Worm (Caenorhabditis elegans): ENCODE data around the gene txt-12.

Gene txt-12

ce11 chrV:15125162-15125561, 32.4 kb downstream of the txt-12 start, which contains the start of gene ugt-30:
Gene ugt-30, minus strand, starts transcription at chrV:15125262.
- peak; percentile 40; the same call in 1 of the 2 replicates for TF ChIP-seq dmd-6 (GFP tag; IDR thresholded peaks at IDR 0.05)

DNA sequence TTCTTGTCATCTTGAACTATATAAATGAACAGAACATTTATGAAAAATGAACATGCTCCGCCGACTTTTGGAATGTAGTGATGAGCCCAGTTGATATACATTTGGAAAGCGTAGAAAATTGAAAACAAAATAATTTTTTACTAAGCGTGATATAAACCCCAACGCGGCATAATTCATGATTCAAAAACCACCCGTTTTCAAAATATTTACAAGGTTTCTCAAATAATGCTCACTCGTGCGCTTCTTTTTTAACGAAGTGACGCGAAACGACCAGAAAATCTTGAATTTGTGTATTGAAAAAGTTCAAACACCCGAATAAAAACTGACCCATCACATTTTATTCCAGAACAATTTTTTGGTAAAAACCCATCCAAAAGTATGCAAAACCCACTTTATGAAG, 34.6 kb downstream of the txt-12 start, which contains the start of gene srj-27:
Gene srj-27 (minus strand): TSS at position 101 of the 400 bp plus-strand sequence.
- TF ChIP-seq mxl-3 (GFP tag; optimal IDR thresholded peaks at IDR 0.05) (no peak), hlh-30 (tag; optimal IDR thresholded peaks at IDR 0.05; ENCODE audit: insufficient read depth) (no peak), D1046.2 (GFP tag; IDR thresholded peaks at IDR 0.05) (no peak), spr-1 (tag; optimal IDR thresholded peaks at IDR 0.05) (no peak)

DNA sequence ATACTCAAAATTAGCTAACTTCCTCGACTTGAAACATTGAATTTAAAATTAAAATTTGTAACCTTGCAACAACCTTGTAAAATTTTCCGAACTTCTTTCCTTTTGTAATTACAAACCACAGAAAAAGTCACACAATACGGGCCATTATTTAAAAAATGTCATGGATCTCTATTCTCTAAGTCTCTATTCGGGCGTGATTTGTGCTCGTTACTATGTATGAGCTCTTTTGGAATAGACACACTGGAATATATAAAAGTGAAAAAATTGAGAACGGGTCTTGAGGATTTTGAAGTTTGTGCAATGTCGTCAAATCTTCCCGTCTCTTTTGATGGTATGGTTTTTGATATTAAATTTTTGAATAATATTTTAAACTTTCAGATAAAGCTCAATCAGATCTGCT, 35.2 kb downstream of the txt-12 start, which contains the start of gene srr-7:
Gene srr-7 (plus strand): TSS at position 301 of the 400 bp plus-strand sequence.
- TF ChIP-seq hlh-30 (tag; optimal IDR thresholded peaks at IDR 0.05; ENCODE audit: insufficient read depth) (no peak), ztf-7 (tag; optimal IDR thresholded peaks at IDR 0.05) (no peak), zag-1 (tag; optimal IDR thresholded peaks at IDR 0.05) (no peak), attf-4 (tag; optimal IDR thresholded peaks at IDR 0.05) (no peak), dpl-1 (GFP tag; optimal IDR thresholded peaks at IDR 0.05) (no peak), R02D3.7 (tag; optimal IDR thresholded peaks at IDR 0.05) (no peak), ctbp-1 (GFP tag; IDR thresholded peaks at IDR 0.05) (no peak), nhr-28 (tag; optimal IDR thresholded peaks at IDR 0.05) (no peak), zfp-2 (tag; optimal IDR thresholded peaks at IDR 0.05) (no peak), duxl-1 (tag; optimal IDR thresholded peaks at IDR 0.05; ENCODE audit: poor library complexity) (no peak), hlh-11 (tag; optimal IDR thresholded peaks at IDR 0.05) (no peak), aly-2 (tag; optimal IDR thresholded peaks at IDR 0.05) (no peak), Y48G9A.11 (GFP tag; IDR thresholded peaks at IDR 0.05) (no peak), T26A8.4 (GFP tag; IDR thresholded peaks at IDR 0.05) (no peak), nhr-237 (tag; optimal IDR thresholded peaks at IDR 0.05) (no peak), ama-1 (optimal IDR thresholded peaks at IDR 0.05) (no peak), nhr-102 (tag; optimal IDR thresholded peaks at IDR 0.05) (no peak), nhr-42 (GFP tag; IDR thresholded peaks at IDR 0.05) (no peak)

DNA sequence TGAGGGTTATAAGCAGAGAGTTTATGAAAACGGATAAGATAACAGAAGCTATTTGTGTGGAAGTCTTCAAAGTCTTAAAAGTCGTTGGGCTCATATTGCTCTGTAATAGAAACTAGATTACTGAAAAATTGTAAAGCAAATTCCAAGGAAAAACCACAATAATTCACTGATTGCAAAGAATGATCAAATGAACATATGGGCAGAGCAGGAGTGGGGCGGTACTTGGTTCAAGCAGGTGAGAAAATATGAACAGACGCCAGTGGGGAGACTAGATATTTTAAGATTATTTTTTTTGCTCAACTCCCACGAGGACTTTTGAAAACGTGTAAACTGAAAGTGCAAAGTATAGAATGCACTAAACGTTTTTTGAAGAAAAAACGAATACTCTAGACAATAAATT, 39.7 kb downstream of the txt-12 start, which contains the start of gene str-171:
Gene str-171 (minus strand): TSS at position 101 of the 400 bp plus-strand sequence.
- no peak for TF ChIP-seq lim-7 (GFP tag; IDR thresholded peaks at IDR 0.05)
- TF ChIP-seq nhr-41 (GFP tag; IDR thresholded peaks at IDR 0.05), result no peak
- TF ChIP-seq dve-1 (tag; optimal IDR thresholded peaks at IDR 0.05; ENCODE audit: insufficient read depth), result no peak
- TF ChIP-seq spr-3 (GFP tag; optimal IDR thresholded peaks at IDR 0.05), result no peak
- no peak for TF ChIP-seq Y75B8A.6 (GFP tag; IDR thresholded peaks at IDR 0.05)
- TF ChIP-seq rbr-2 (tag; optimal IDR thresholded peaks at IDR 0.05), result no peak
- TF ChIP-seq Y105C5A.15 (GFP tag; IDR thresholded peaks at IDR 0.05), result no peak
- TF ChIP-seq ces-1 (GFP tag; optimal IDR thresholded peaks at IDR 0.05), result no peak
- TF ChIP-seq mdt-29 (GFP tag; IDR thresholded peaks at IDR 0.05), result no peak
- TF ChIP-seq pha-4 (GFP tag; IDR thresholded peaks at IDR 0.05), result no peak
- no peak for TF ChIP-seq pha-4 (tag; optimal IDR thresholded peaks at IDR 0.05)
- TF ChIP-seq nhr-6 (tag; optimal IDR thresholded peaks at IDR 0.05), result no peak
- no peak for TF ChIP-seq mes-2 (tag; optimal IDR thresholded peaks at IDR 0.05; ENCODE audit: poor library complexity, severe bottlenecking)
- no peak for TF ChIP-seq R02D3.7 (tag; optimal IDR thresholded peaks at IDR 0.05)
- TF ChIP-seq mxl-2 (GFP tag; conservative IDR thresholded peaks at IDR 0.05), result no peak

Data from whole organism, L4 larva.